Worm (Caenorhabditis elegans) whole organism, L2 larva: ENCODE data around the gene col-75.

Experiments used
- ceh-16 ChIP-seq: fragments of 150-350 bp; optimal IDR thresholded peaks from 2 replicates; lab custom pipeline; 2014; ENCODE audit warnings: missing biosample characterization, missing genetic modification characterization
- elt-3 ChIP-seq: sonication (generic microtip); optimal IDR thresholded peaks from 2 replicates; lab custom pipeline; 2017; ENCODE audit warnings: missing biosample characterization, missing genetic modification characterization
- nhr-237 ChIP-seq: fragments of 150-350 bp; optimal IDR thresholded peaks from 2 replicates; lab custom pipeline; 2014; ENCODE audit warnings: missing biosample characterization, missing genetic modification characterization
- nhr-77 ChIP-seq: fragments of 150-350 bp; optimal IDR thresholded peaks from 2 replicates; lab custom pipeline; 2014; ENCODE audit warnings: missing biosample characterization, missing genetic modification characterization
- unc-39 ChIP-seq: fragments of 150-350 bp; optimal IDR thresholded peaks from 2 replicates; lab custom pipeline; 2014; ENCODE audit warnings: missing biosample characterization, missing genetic modification characterization
- unc-62 ChIP-seq: fragments of 150-350 bp; optimal IDR thresholded peaks from 2 replicates; lab custom pipeline; 2014; ENCODE audit warnings: missing biosample characterization, missing genetic modification reagents, missing genetic modification characterization

ce11 chrII:6443710-6444109 lies 17.6 kb downstream of the col-75 start, which contains the start of gene K06A1.2:
- TF ChIP-seq elt-3 (tag; lab: Kevin White, UChicago): no peak
- TF ChIP-seq unc-62: no peak
- no peak for TF ChIP-seq nhr-237
- TF ChIP-seq unc-39 (tag; lab: Kevin White, UChicago): no peak
- no peak for TF ChIP-seq ceh-16 (tag; lab: Kevin White, UChicago)
- no peak for TF ChIP-seq nhr-77 (tag; lab: Kevin White, UChicago)
